Worm (Caenorhabditis elegans) whole organism, early embryonic: ENCODE results near the gene moa-1.
A peak's percentile ranks its signal among the peaks of the same experiment; 100 is the strongest.

Experiments
- B0310.2 ChIP-seq: sonication (generic microtip); optimal IDR thresholded peaks from 2 replicates; lab custom pipeline; 2016; ENCODE audit warnings: mild to moderate bottlenecking, missing genetic modification characterization, missing compliant biosample characterization
- F13C5.2 ChIP-seq: sonication (generic microtip); optimal IDR thresholded peaks from 2 replicates; lab custom pipeline; 2017; ENCODE audit warnings: mild to moderate bottlenecking, missing genetic modification characterization, inconsistent platforms, missing compliant biosample characterization
- aly-1 ChIP-seq: sonication (generic microtip); optimal IDR thresholded peaks from 2 replicates; lab custom pipeline; 2016; ENCODE audit warnings: missing genetic modification characterization, missing compliant biosample characterization
- ama-1 ChIP-seq: fragments of 150-350 bp; optimal IDR thresholded peaks from 2 replicates; lab custom pipeline; 2014
- ceh-13 ChIP-seq: fragments of 200-800 bp; sonication (Bioruptor generic); optimal IDR thresholded peaks from 2 replicates; lab custom pipeline; 2018; ENCODE audit warnings: mild to moderate bottlenecking, missing genetic modification characterization, missing compliant biosample characterization
- ceh-36 ChIP-seq: sonication (generic microtip); optimal IDR thresholded peaks from 2 replicates; lab custom pipeline; 2016; ENCODE audit warnings: missing genetic modification characterization, inconsistent platforms, missing compliant biosample characterization
- ets-7 ChIP-seq: sonication (generic microtip); optimal IDR thresholded peaks from 2 replicates; lab custom pipeline; 2016; ENCODE audit warnings: missing genotype, missing genetic modification characterization, missing compliant biosample characterization
- flt-1 ChIP-seq: fragments of 200-800 bp; sonication (Bioruptor generic); IDR thresholded peaks from 2 replicates; pipeline ENCODE4 v1.3.6; 2022; ENCODE audit warnings: missing genetic modification characterization, missing compliant biosample characterization
- hmbx-1 ChIP-seq: sonication (generic microtip); optimal IDR thresholded peaks from 2 replicates; lab custom pipeline; 2016; ENCODE audit warnings: mild to moderate bottlenecking, missing genetic modification characterization, missing compliant biosample characterization
- hmg-4 ChIP-seq: fragments of 200-800 bp; sonication (Bioruptor generic); optimal IDR thresholded peaks from 2 replicates; lab custom pipeline; 2018; ENCODE audit warnings: mild to moderate bottlenecking, missing genetic modification characterization, missing compliant biosample characterization
- hnd-1 ChIP-seq: sonication (generic microtip); optimal IDR thresholded peaks from 2 replicates; lab custom pipeline; 2016; ENCODE audit warnings: missing genetic modification characterization, missing compliant biosample characterization
- pes-1 ChIP-seq: fragments of 200-800 bp; sonication (Bioruptor generic); IDR thresholded peaks from 2 replicates; pipeline ENCODE4 v1.3.6; 2022; ENCODE audit warnings: missing genetic modification reagents, missing genetic modification characterization, missing compliant biosample characterization
- scrt-1 ChIP-seq: fragments of 200-800 bp; sonication (Bioruptor generic); IDR thresholded peaks from 2 replicates; pipeline ENCODE4 v1.3.6; 2022; ENCODE audit warnings: missing genetic modification characterization, missing compliant biosample characterization
- sea-1 ChIP-seq: fragments of 200-800 bp; sonication (Bioruptor generic); conservative IDR thresholded peaks from 2 replicates; pipeline ENCODE4 v1.3.6; 2022; ENCODE audit warnings: missing genetic modification characterization, missing compliant biosample characterization
- tbx-11 ChIP-seq: fragments of 200-800 bp; sonication (Bioruptor generic); IDR thresholded peaks from 2 replicates; pipeline ENCODE4 v1.3.6; 2022; ENCODE audit warnings: missing genetic modification characterization, missing compliant biosample characterization
- tbx-37 ChIP-seq: fragments of 200-800 bp; sonication (Bioruptor generic); conservative IDR thresholded peaks from 2 replicates; pipeline ENCODE4 v1.3.6; 2022; ENCODE audit warnings: missing genetic modification reagents, missing genetic modification characterization, missing compliant biosample characterization
- tra-4 ChIP-seq: sonication (generic microtip); optimal IDR thresholded peaks from 2 replicates; lab custom pipeline; 2017; ENCODE audit warnings: missing genetic modification characterization, missing compliant biosample characterization

moa-1 gene

ce11 chrIII:1938712-1939624, 30.7 kb downstream of the moa-1 start:
- TF ChIP-seq scrt-1 (GFP tag; lab: Robert Waterston, UW) (no peak), pes-1 (GFP tag; lab: Robert Waterston, UW) (peak; percentile 40; the same call in 1 of the 2 replicates), ets-7 (no peak), F13C5.2 (tag; lab: Kevin White, UChicago) (no peak)

- no peak for TF ChIP-seq hnd-1 (tag; lab: Kevin White, UChicago)
- TF ChIP-seq pes-1 (GFP tag; lab: Robert Waterston, UW), result 0 out of 2 replicates have a peak, but pooled peaks have one; percentile 17
These were observed 31.7 kb downstream of the moa-1 start for ce11 chrIII:1937879-1938438.

- no peak for TF ChIP-seq tra-4 (tag; lab: Kevin White, UChicago)
- TF ChIP-seq flt-1 (GFP tag; lab: Robert Waterston, UW), result no peak
- no peak for TF ChIP-seq hmg-4 (GFP tag; lab: Kevin White, UChicago)
- TF ChIP-seq tbx-37 (GFP tag; lab: Robert Waterston, UW), result no peak
- TF ChIP-seq scrt-1 (GFP tag; lab: Robert Waterston, UW), result no peak
- no peak for TF ChIP-seq hmbx-1 (tag; lab: Kevin White, UChicago)
- TF ChIP-seq pes-1 (GFP tag; lab: Robert Waterston, UW), result no peak
- no peak for TF ChIP-seq ama-1 (lab: Kevin White, UChicago)
- no peak for TF ChIP-seq sea-1
- no peak for TF ChIP-seq F13C5.2 (tag; lab: Kevin White, UChicago)
- TF ChIP-seq aly-1, result no peak
- no peak for TF ChIP-seq hnd-1 (tag; lab: Kevin White, UChicago)
- no peak for TF ChIP-seq ceh-36
- TF ChIP-seq ets-7, result no peak
- TF ChIP-seq B0310.2 (tag; lab: Kevin White, UChicago), result no peak
These were observed 35.6 kb downstream of the moa-1 start for ce11 chrIII:1934141-1934540.

ce11 chrIII:1932018-1932417, 37.7 kb downstream of the moa-1 start:
- TF ChIP-seq sea-1, result no peak
- no peak for TF ChIP-seq F13C5.2 (tag; lab: Kevin White, UChicago)
- no peak for TF ChIP-seq hmg-4 (GFP tag; lab: Kevin White, UChicago)
- TF ChIP-seq tra-4 (tag; lab: Kevin White, UChicago), result no peak
- no peak for TF ChIP-seq hnd-1 (tag; lab: Kevin White, UChicago)
- no peak for TF ChIP-seq ceh-36
- no peak for TF ChIP-seq tbx-11 (GFP tag; lab: Robert Waterston, UW)
- TF ChIP-seq B0310.2 (tag; lab: Kevin White, UChicago), result no peak
- TF ChIP-seq ets-7, result no peak
- no peak for TF ChIP-seq scrt-1 (GFP tag; lab: Robert Waterston, UW)
- no peak for TF ChIP-seq tbx-37 (GFP tag; lab: Robert Waterston, UW)
- no peak for TF ChIP-seq aly-1
- no peak for TF ChIP-seq ama-1 (lab: Kevin White, UChicago)
- no peak for TF ChIP-seq pes-1 (GFP tag; lab: Robert Waterston, UW)
- no peak for TF ChIP-seq hmbx-1 (tag; lab: Kevin White, UChicago)
- no peak for TF ChIP-seq ceh-13 (GFP tag; lab: Kevin White, UChicago)
- TF ChIP-seq flt-1 (GFP tag; lab: Robert Waterston, UW), result no peak

- TF ChIP-seq scrt-1 (GFP tag; lab: Robert Waterston, UW) (no peak), hnd-1 (tag; lab: Kevin White, UChicago) (no peak), pes-1 (GFP tag; lab: Robert Waterston, UW) (no peak), hmg-4 (GFP tag; lab: Kevin White, UChicago) (no peak), sea-1 (no peak), aly-1 (no peak), tbx-11 (GFP tag; lab: Robert Waterston, UW) (no peak), ceh-13 (GFP tag; lab: Kevin White, UChicago) (no peak), ceh-36 (no peak)
These were observed 38.2 kb downstream of the moa-1 start for ce11 chrIII:1931509-1931908.

- TF ChIP-seq tbx-11 (GFP tag; lab: Robert Waterston, UW) (no peak), hnd-1 (tag; lab: Kevin White, UChicago) (no peak), F13C5.2 (tag; lab: Kevin White, UChicago) (no peak), flt-1 (GFP tag; lab: Robert Waterston, UW) (no peak), tbx-37 (GFP tag; lab: Robert Waterston, UW) (no peak), scrt-1 (GFP tag; lab: Robert Waterston, UW) (no peak)
These were observed 38.9 kb downstream of the moa-1 start for ce11 chrIII:1930714-1931273.

ce11 chrIII:1928741-1929499, 40.8 kb downstream of the moa-1 start:
- TF ChIP-seq aly-1, result peak; percentile 14
- TF ChIP-seq sea-1, result no peak
